Fruit fly (Drosophila melanogaster): ENCODE data around the gene p130CAS.

p130CAS gene

dm6 chr3L:165981-166788 lies 13.5 kb downstream of the p130CAS start (continued):
- TF ChIP-seq CG34224 (GFP tag; IDR thresholded peaks at IDR 0.05; ENCODE audit: partially characterized antibody) (no peak), danr (GFP tag; IDR thresholded peaks at IDR 0.05) (no peak), Taf1 (GFP tag; IDR thresholded peaks at IDR 0.05) (no peak), sd (tag; optimal IDR thresholded peaks at IDR 0.05) (no peak), crol (GFP tag; IDR thresholded peaks at IDR 0.05) (no peak), chm (GFP tag; IDR thresholded peaks at IDR 0.05) (no peak), CG2889 (GFP tag; IDR thresholded peaks at IDR 0.05) (no peak), seq (GFP tag; IDR thresholded peaks at IDR 0.05) (no peak), mirr (GFP tag; optimal IDR thresholded peaks at IDR 0.05) (no peak), nerfin-1 (tag; optimal IDR thresholded peaks at IDR 0.05) (no peak), Sox102F (GFP tag; optimal IDR thresholded peaks at IDR 0.05) (peak; percentile 3), CG5953 (GFP tag; IDR thresholded peaks at IDR 0.05) (no peak), slou (GFP tag; optimal IDR thresholded peaks at IDR 0.05) (no peak), Ets65A (GFP tag) (no peak), Kr (GFP tag; optimal IDR thresholded peaks at IDR 0.05) (no peak), caup (GFP tag; optimal IDR thresholded peaks at IDR 0.05; ENCODE audit: severe bottlenecking) (no peak), sob (GFP tag; IDR thresholded peaks at IDR 0.05) (no peak), CG10431 (GFP tag; optimal IDR thresholded peaks at IDR 0.05) (no peak), Hr78 (GFP tag; optimal IDR thresholded peaks at IDR 0.05) (peak in 1 of 2 experiments; percentile 99), CG11085 (GFP tag; IDR thresholded peaks at IDR 0.05) (no peak), cg (GFP tag; optimal IDR thresholded peaks at IDR 0.05) (peak; percentile 47), ab (GFP tag; optimal IDR thresholded peaks at IDR 0.05) (no peak), dmrt11E (tag; optimal IDR thresholded peaks at IDR 0.05) (peak; percentile 41), CG6654 (GFP tag; optimal IDR thresholded peaks at IDR 0.05) (no peak), CG8924 (tag; optimal IDR thresholded peaks at IDR 0.05) (no peak), HLHmδ (GFP tag; optimal IDR thresholded peaks at IDR 0.05) (no peak), CG16815 (GFP tag; optimal IDR thresholded peaks at IDR 0.05) (no peak), vfl (GFP tag; optimal IDR thresholded peaks at IDR 0.05) (no peak), CTCF (GFP tag; optimal IDR thresholded peaks at IDR 0.05) (peak; percentile 58), CG4424 (GFP tag; optimal IDR thresholded peaks at IDR 0.05) (peak; percentile 54), yki (optimal IDR thresholded peaks at IDR 0.05) (no peak), ap (GFP tag; IDR thresholded peaks at IDR 0.05) (no peak), Bteb2 (GFP tag; optimal IDR thresholded peaks at IDR 0.05) (no peak), Fer3 (tag; optimal IDR thresholded peaks at IDR 0.05) (no peak), HLH4C (GFP tag; IDR thresholded peaks at IDR 0.05; ENCODE audit: partially characterized antibody) (no peak), ERR (GFP tag; optimal IDR thresholded peaks at IDR 0.05) (no peak), Dip3 (GFP tag; optimal IDR thresholded peaks at IDR 0.05) (no peak), ase (GFP tag; IDR thresholded peaks at IDR 0.05) (no peak), Camta (GFP tag; optimal IDR thresholded peaks at IDR 0.05) (no peak), CG32532 (GFP tag; IDR thresholded peaks at IDR 0.05) (no peak), vnd (GFP tag; IDR thresholded peaks at IDR 0.05; ENCODE audit: partially characterized antibody) (no peak), dysf (GFP tag; IDR thresholded peaks at IDR 0.05) (no peak), cato (GFP tag; optimal IDR thresholded peaks at IDR 0.05; ENCODE audit: borderline replicate concordance) (no peak), CrebB (tag; optimal IDR thresholded peaks at IDR 0.05) (no peak), unpg (GFP tag; optimal IDR thresholded peaks at IDR 0.05) (peak; percentile 42), CG10462 (GFP tag; optimal IDR thresholded peaks at IDR 0.05) (no peak), twi (tag; optimal IDR thresholded peaks at IDR 0.05) (no peak), ato (GFP tag; IDR thresholded peaks at IDR 0.05; ENCODE audit: partially characterized antibody) (no peak), slbo (GFP tag; IDR thresholded peaks at IDR 0.05) (no peak), CG11723 (GFP tag; optimal IDR thresholded peaks at IDR 0.05) (no peak), fru (optimal IDR thresholded peaks at IDR 0.05) (no peak)

Data from whole organism, embryonic.